Worm (Caenorhabditis elegans) whole organism, L4 larva: ENCODE measurements around the gene T27E4.5.

ENCODE experiments used
- F10B5.3 ChIP-seq: sonication (generic microtip); optimal IDR thresholded peaks from 2 replicates; lab custom pipeline; 2016; ENCODE audit warnings: mild to moderate bottlenecking, missing genetic modification characterization, missing compliant biosample characterization
- F26F4.8 ChIP-seq: fragments of 200-800 bp; sonication (Bioruptor generic); conservative IDR thresholded peaks from 2 replicates; pipeline ENCODE4 v1.3.6; 2022; ENCODE audit warnings: missing genetic modification characterization, missing compliant biosample characterization
- R02D3.7 ChIP-seq: fragments of 150-350 bp; sonication (generic microtip); optimal IDR thresholded peaks from 3 replicates; lab custom pipeline; 2014; ENCODE audit warnings: missing biosample characterization, missing genetic modification characterization
- Y5F2A.4 ChIP-seq: fragments of 200-800 bp; sonication (Bioruptor generic); optimal IDR thresholded peaks from 2 replicates; lab custom pipeline; 2018; ENCODE audit warnings: mild to moderate bottlenecking, missing genetic modification characterization, missing compliant biosample characterization
- Y75B8A.6 ChIP-seq: fragments of 200-800 bp; sonication (Bioruptor generic); IDR thresholded peaks from 2 replicates; pipeline ENCODE4 v1.3.6; 2022; ENCODE audit warnings: missing genetic modification reagents, missing genetic modification characterization, missing compliant biosample characterization
- ZK337.2 ChIP-seq: fragments of 200-800 bp; sonication (Bioruptor generic); IDR thresholded peaks from 2 replicates; pipeline ENCODE4 v1.3.6; 2022; ENCODE audit warnings: missing genetic modification reagents, missing genetic modification characterization, missing compliant biosample characterization
- aly-2 ChIP-seq: sonication (generic microtip); optimal IDR thresholded peaks from 2 replicates; lab custom pipeline; 2018; ENCODE audit warnings: missing biosample characterization, missing genetic modification characterization
- ama-1 ChIP-seq: fragments of 150-350 bp; optimal IDR thresholded peaks from 2 replicates; lab custom pipeline; 2014; ENCODE audit warnings: inconsistent platforms, mixed read lengths
- ceh-28 ChIP-seq: fragments of 150-350 bp; optimal IDR thresholded peaks from 2 replicates; lab custom pipeline; 2014; ENCODE audit warnings: missing biosample characterization, missing genetic modification reagents, missing genetic modification characterization
- ceh-32 ChIP-seq: sonication (generic microtip); optimal IDR thresholded peaks from 2 replicates; lab custom pipeline; 2016; ENCODE audit warnings: mild to moderate bottlenecking, missing genetic modification characterization, missing compliant biosample characterization; ENCODE audit not compliant: poor library complexity
- ceh-62 ChIP-seq: sonication (generic microtip); optimal IDR thresholded peaks from 2 replicates; lab custom pipeline; 2017; ENCODE audit warnings: missing biosample characterization, missing genetic modification characterization
- ceh-82 ChIP-seq: sonication (generic microtip); optimal IDR thresholded peaks from 2 replicates; lab custom pipeline; 2017; ENCODE audit warnings: missing biosample characterization, missing genetic modification characterization
- ces-1 ChIP-seq: fragments of 150-350 bp; sonication (generic microtip); optimal IDR thresholded peaks from 4 replicates; lab custom pipeline; 2014; ENCODE audit warnings: missing biosample characterization, missing genetic modification reagents, missing genetic modification characterization
- daf-12 ChIP-seq: fragments of 150-350 bp; optimal IDR thresholded peaks from 2 replicates; lab custom pipeline; 2014; ENCODE audit warnings: missing biosample characterization, missing genetic modification reagents, missing genetic modification characterization
- dpl-1 ChIP-seq: fragments of 150-350 bp; optimal IDR thresholded peaks from 2 replicates; lab custom pipeline; 2014; ENCODE audit warnings: missing biosample characterization, missing genetic modification reagents, missing genetic modification characterization
- egl-27 ChIP-seq: sonication (generic microtip); optimal IDR thresholded peaks from 3 replicates; lab custom pipeline; 2017; ENCODE audit warnings: missing biosample characterization, missing genetic modification reagents, missing genetic modification characterization
- egl-43 ChIP-seq: fragments of 200-800 bp; sonication (Bioruptor generic); IDR thresholded peaks from 2 replicates; pipeline ENCODE4 v1.3.6; 2022; ENCODE audit warnings: missing genetic modification reagents, missing genetic modification characterization, missing compliant biosample characterization
- fos-1 ChIP-seq: fragments of 150-350 bp; optimal IDR thresholded peaks from 2 replicates; lab custom pipeline; 2014; ENCODE audit warnings: missing biosample characterization, missing genetic modification characterization
- lim-7 ChIP-seq: fragments of 200-800 bp; sonication (Bioruptor generic); IDR thresholded peaks from 2 replicates; pipeline ENCODE4 v1.3.6; 2022; ENCODE audit warnings: missing genetic modification characterization, missing compliant biosample characterization
- lin-39 ChIP-seq: fragments of 150-350 bp; optimal IDR thresholded peaks from 2 replicates; lab custom pipeline; 2014; ENCODE audit warnings: missing biosample characterization, missing genetic modification reagents, missing genetic modification characterization
- mes-2 ChIP-seq: sonication (generic microtip); optimal IDR thresholded peaks from 2 replicates; lab custom pipeline; 2016; ENCODE audit warnings: missing genotype, mild to moderate bottlenecking, missing genetic modification characterization, missing compliant biosample characterization; ENCODE audit not compliant: poor library complexity, severe bottlenecking
- mxl-3 ChIP-seq: fragments of 200-800 bp; sonication (Bioruptor generic); optimal IDR thresholded peaks from 2 replicates; lab custom pipeline; 2018; ENCODE audit warnings: mild to moderate bottlenecking, missing genetic modification characterization, missing compliant biosample characterization
- nhr-11 ChIP-seq: fragments of 150-350 bp; optimal IDR thresholded peaks from 2 replicates; lab custom pipeline; 2014; ENCODE audit warnings: missing biosample characterization, missing genetic modification characterization
- nhr-111 ChIP-seq: fragments of 200-800 bp; sonication (Bioruptor generic); optimal IDR thresholded peaks from 2 replicates; lab custom pipeline; 2018; ENCODE audit warnings: mild to moderate bottlenecking, missing genetic modification characterization, missing compliant biosample characterization
- nhr-41 ChIP-seq: fragments of 200-800 bp; sonication (Bioruptor generic); IDR thresholded peaks from 2 replicates; pipeline ENCODE4 v1.3.6; 2022; ENCODE audit warnings: missing genetic modification reagents, missing genetic modification characterization, missing compliant biosample characterization
- nhr-48 ChIP-seq: sonication (generic microtip); optimal IDR thresholded peaks from 2 replicates; lab custom pipeline; 2016; ENCODE audit warnings: mild to moderate bottlenecking, missing genetic modification characterization, missing compliant biosample characterization
- pqm-1 ChIP-seq: sonication (generic microtip); optimal IDR thresholded peaks from 2 replicates; lab custom pipeline; 2017; ENCODE audit warnings: missing biosample characterization, missing genetic modification characterization
- rbr-2 ChIP-seq: sonication (generic microtip); optimal IDR thresholded peaks from 2 replicates; lab custom pipeline; 2016; ENCODE audit warnings: missing genotype, missing genetic modification characterization, missing compliant biosample characterization
- saeg-2 ChIP-seq: fragments of 200-800 bp; sonication (Bioruptor generic); IDR thresholded peaks from 2 replicates; pipeline ENCODE4 v1.3.6; 2022; ENCODE audit warnings: missing genetic modification reagents, missing genetic modification characterization, missing compliant biosample characterization
- skn-1 ChIP-seq: fragments of 150-350 bp; optimal IDR thresholded peaks from 2 replicates; lab custom pipeline; 2014; ENCODE audit warnings: missing biosample characterization, missing genetic modification characterization
- tra-1 ChIP-seq: fragments of 200-800 bp; sonication (Bioruptor generic); IDR thresholded peaks from 2 replicates; pipeline ENCODE4 v1.3.6; 2022; ENCODE audit warnings: missing genetic modification reagents, missing genetic modification characterization, missing compliant biosample characterization
- unc-130 ChIP-seq: sonication (generic microtip); optimal IDR thresholded peaks from 2 replicates; lab custom pipeline; 2016; ENCODE audit warnings: missing genetic modification reagents, missing genetic modification characterization, missing compliant biosample characterization
- unc-39 ChIP-seq: sonication (generic microtip); optimal IDR thresholded peaks from 2 replicates; lab custom pipeline; 2017; ENCODE audit warnings: missing biosample characterization, missing genetic modification characterization
- unc-62 ChIP-seq, 3 experiments: fragments of 150-350 bp in 1 of 3; sonication (generic microtip); optimal IDR thresholded peaks in 2 of 3; peaks in 1 of 3; 1 replicate in 1 of 3; 2 replicates in 2 of 3; lab custom pipeline; 2014 to 2017; ENCODE audit warnings: missing biosample characterization in 3 of 3, missing genetic modification characterization in 3 of 3, missing genetic modification reagents in 3 of 3, missing genotype in 1 of 3
- zfp-3 ChIP-seq: fragments of 200-800 bp; sonication (Bioruptor generic); conservative IDR thresholded peaks from 2 replicates; pipeline ENCODE4 v1.3.6; 2022; ENCODE audit warnings: missing genetic modification reagents, missing genetic modification characterization, missing compliant biosample characterization
- ztf-7 ChIP-seq: fragments of 150-350 bp; optimal IDR thresholded peaks from 2 replicates; lab custom pipeline; 2014; ENCODE audit warnings: missing biosample characterization, missing genetic modification characterization

T27E4.5 gene

DNA sequence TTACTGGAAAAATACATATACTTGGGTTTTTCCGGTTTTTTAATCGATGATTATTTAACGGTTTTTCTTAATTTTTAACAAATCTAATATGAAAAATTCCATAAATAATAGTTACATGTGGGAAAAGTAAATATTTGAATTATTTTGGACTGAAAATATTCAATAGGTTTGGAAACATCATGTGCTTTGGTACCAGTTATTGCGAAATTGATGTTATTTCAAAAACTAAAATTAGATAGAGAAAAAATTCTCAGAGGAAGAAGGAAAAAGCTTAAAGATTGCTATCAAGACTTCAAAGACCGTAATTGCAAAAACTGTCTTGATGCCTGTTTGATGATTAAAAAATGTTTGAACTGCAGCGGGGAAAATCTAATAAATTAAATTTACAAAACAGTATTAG is 4.6 kb downstream of the T27E4.5 start:
- peak in 1 of 2 experiments; percentile 70 for TF ChIP-seq unc-62 (GFP tag; optimal IDR thresholded peaks at IDR 0.05 in 1 of 2; lab: Kevin White, UChicago)
- no peak for TF ChIP-seq unc-62 (tag; optimal IDR thresholded peaks at IDR 0.05; lab: Kevin White, UChicago)
- TF ChIP-seq ama-1 (lab: Kevin White, UChicago), result no peak

DNA sequence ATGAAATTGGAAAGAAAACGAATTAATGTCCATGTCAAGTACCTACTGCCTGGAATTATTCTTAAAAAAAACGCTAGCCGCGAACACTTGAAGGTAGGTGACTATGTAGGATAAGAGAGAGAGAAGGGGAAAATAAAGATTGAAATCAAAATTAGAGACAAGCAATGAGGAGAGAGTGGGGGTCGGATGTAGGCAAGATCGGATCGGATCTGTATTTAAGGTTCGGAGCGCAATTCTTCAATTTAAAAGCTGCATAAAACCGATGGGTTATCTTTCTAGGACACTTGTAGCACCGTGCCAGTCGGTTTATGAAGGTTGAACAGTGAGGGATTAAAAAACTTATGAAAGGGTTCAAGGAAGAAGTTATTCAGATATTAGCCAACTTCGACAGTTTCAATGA is 6.4 kb downstream of the T27E4.5 start:
- TF ChIP-seq F26F4.8 (GFP tag; lab: Robert Waterston, UW) (no peak), lim-7 (no peak), dpl-1 (GFP tag; lab: Kevin White, UChicago) (no peak)

DNA sequence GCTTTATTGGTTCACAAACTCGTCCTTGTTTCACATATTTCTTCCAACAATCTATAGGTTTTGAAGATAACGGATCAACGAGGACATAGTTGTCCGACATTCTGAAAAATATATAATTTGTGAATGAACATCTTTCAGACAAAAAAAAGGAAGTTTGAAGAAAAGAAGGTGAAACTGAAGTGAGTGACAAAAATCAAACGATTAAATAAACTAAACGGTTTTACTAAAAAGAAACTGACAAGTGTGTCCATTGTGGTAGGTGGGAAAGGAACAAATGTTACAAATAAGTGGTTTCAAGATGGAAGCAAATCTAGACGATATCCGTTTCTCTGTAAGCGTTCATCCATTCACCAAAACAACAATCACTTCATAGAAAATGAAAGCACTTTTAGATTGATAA is 7.2 kb downstream of the T27E4.5 start, which contains the start of gene C25E10.12:
C25E10.12 (minus strand) TSS at position 101 of the 400 bp plus-strand sequence.
- no peak for TF ChIP-seq ceh-32 (tag; lab: Kevin White, UChicago)
- TF ChIP-seq egl-43, result no peak
- TF ChIP-seq Y5F2A.4 (GFP tag; lab: Kevin White, UChicago), result no peak
- TF ChIP-seq lin-39 (tag; lab: Kevin White, UChicago), result no peak
- TF ChIP-seq ceh-28 (tag; lab: Kevin White, UChicago), result no peak
- TF ChIP-seq saeg-2 (GFP tag; lab: Robert Waterston, UW), result no peak
- no peak for TF ChIP-seq dpl-1 (GFP tag; lab: Kevin White, UChicago)
- no peak for TF ChIP-seq pqm-1
- TF ChIP-seq skn-1 (tag; lab: Kevin White, UChicago), result no peak
- TF ChIP-seq ceh-62, result no peak
- TF ChIP-seq F10B5.3, result no peak
- no peak for TF ChIP-seq unc-130
- TF ChIP-seq fos-1 (tag; lab: Kevin White, UChicago), result no peak
- no peak for TF ChIP-seq nhr-41
- TF ChIP-seq aly-2 (tag; lab: Kevin White, UChicago), result no peak
- no peak for TF ChIP-seq nhr-111 (GFP tag; lab: Kevin White, UChicago)
- no peak for TF ChIP-seq rbr-2 (tag; lab: Kevin White, UChicago)
- no peak for TF ChIP-seq R02D3.7 (tag; lab: Kevin White, UChicago)
- TF ChIP-seq tra-1, result no peak
- TF ChIP-seq ceh-82, result no peak

DNA sequence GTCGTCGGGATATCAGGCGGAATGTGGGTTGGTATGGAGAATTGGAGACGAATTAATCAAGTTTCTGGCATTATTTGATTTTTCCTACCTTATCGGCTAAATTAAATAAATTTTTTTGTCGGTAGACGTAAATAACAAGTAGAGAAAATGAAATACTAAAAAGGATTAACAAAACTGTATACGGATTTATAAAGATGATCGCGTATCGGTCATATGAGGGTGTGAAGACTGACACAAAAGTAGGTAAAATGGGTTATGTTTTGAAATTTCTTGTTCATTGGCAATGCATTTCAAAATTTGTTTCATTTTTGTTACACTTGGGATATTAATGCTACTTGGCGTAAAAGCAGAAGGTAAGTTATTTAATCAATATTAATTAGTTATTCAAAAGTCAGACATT is 10.1 kb downstream of the T27E4.5 start, which contains the start of the genes C25E10.16 and C25E10.13:
C25E10.16 (minus strand) TSS at position 101 of the 400 bp plus-strand sequence.
C25E10.13 (plus strand) TSS at position 256 of the 400 bp plus-strand sequence.
- TF ChIP-seq zfp-3 (no peak), ZK337.2 (GFP tag; lab: Robert Waterston, UW) (no peak), ceh-62 (no peak), ztf-7 (no peak), nhr-48 (tag; lab: Kevin White, UChicago) (no peak), daf-12 (tag; lab: Kevin White, UChicago) (no peak), mxl-3 (GFP tag; lab: Kevin White, UChicago) (no peak), ces-1 (GFP tag; lab: Kevin White, UChicago) (no peak), unc-62 (GFP tag; optimal IDR thresholded peaks at IDR 0.05 in 1 of 2; lab: Kevin White, UChicago) (no peak), unc-62 (tag; optimal IDR thresholded peaks at IDR 0.05; lab: Kevin White, UChicago) (no peak), egl-27 (tag; lab: Kevin White, UChicago) (no peak), nhr-11 (tag; lab: Kevin White, UChicago) (no peak), R02D3.7 (tag; lab: Kevin White, UChicago) (no peak), mes-2 (tag; lab: Kevin White, UChicago) (no peak), aly-2 (tag; lab: Kevin White, UChicago) (no peak), unc-39 (tag; lab: Kevin White, UChicago) (no peak), Y75B8A.6 (no peak)
